Fruit fly (Drosophila melanogaster) whole organism, embryonic: ENCODE results near the gene superdeath.
A peak's percentile ranks its signal among the peaks of the same experiment; 100 is the strongest.

Experiments
- Bgb ChIP-seq: fragments of 200-800 bp; sonication (Bioruptor generic); IDR thresholded peaks from 2 replicates; pipeline ENCODE4 v1.3.6; 2022; ENCODE audit warnings: missing biosample characterization, missing genetic modification characterization; ENCODE audit not compliant: partially characterized antibody
- CG10979 ChIP-seq: fragments of 200-800 bp; sonication (Bioruptor generic); optimal IDR thresholded peaks from 2 replicates; lab custom pipeline; 2018; ENCODE audit warnings: missing biosample characterization, mild to moderate bottlenecking, missing genetic modification characterization, moderate library complexity
- CG12659 ChIP-seq: fragments of 200-800 bp; sonication (Bioruptor generic); optimal IDR thresholded peaks from 3 replicates; lab custom pipeline; 2017; ENCODE audit warnings: mild to moderate bottlenecking, missing biosample characterization, missing genetic modification reagents, missing genetic modification characterization
- CG13287 ChIP-seq: fragments of 200-800 bp; sonication (Bioruptor generic); IDR thresholded peaks from 2 replicates; pipeline ENCODE4 v1.3.6; 2022; ENCODE audit warnings: missing biosample characterization, missing genetic modification characterization; ENCODE audit not compliant: partially characterized antibody
- CG13296 ChIP-seq: fragments of 200-800 bp; sonication (Bioruptor generic); optimal IDR thresholded peaks from 3 replicates; lab custom pipeline; 2018; ENCODE audit warnings: missing biosample characterization, mild to moderate bottlenecking, missing genetic modification characterization
- CG14710 ChIP-seq: fragments of 200-800 bp; sonication (Bioruptor generic); optimal IDR thresholded peaks from 3 replicates; lab custom pipeline; 2019; ENCODE audit warnings: missing biosample characterization, mild to moderate bottlenecking, missing genetic modification characterization, moderate library complexity
- CG2116 ChIP-seq: fragments of 200-800 bp; sonication (Bioruptor generic); optimal IDR thresholded peaks from 3 replicates; lab custom pipeline; 2018; ENCODE audit warnings: missing biosample characterization, mild to moderate bottlenecking, missing genetic modification characterization
- CG3281 ChIP-seq: fragments of 200-800 bp; sonication (Bioruptor generic); optimal IDR thresholded peaks from 3 replicates; lab custom pipeline; 2017; ENCODE audit warnings: missing biosample characterization, mild to moderate bottlenecking, missing genetic modification characterization
- CG33213 ChIP-seq: fragments of 200-800 bp; sonication (Bioruptor generic); optimal IDR thresholded peaks from 3 replicates; lab custom pipeline; 2016; ENCODE audit warnings: missing biosample characterization, missing genetic modification characterization
- CG34376 ChIP-seq: fragments of 200-800 bp; sonication (Bioruptor generic); optimal IDR thresholded peaks from 2 replicates; lab custom pipeline; 2018; ENCODE audit warnings: missing biosample characterization, mild to moderate bottlenecking, missing genetic modification characterization
- CG6791 ChIP-seq: fragments of 200-800 bp; sonication (Bioruptor generic); IDR thresholded peaks from 3 replicates; pipeline ENCODE4 v1.3.6; 2022; ENCODE audit warnings: missing biosample characterization, missing genetic modification characterization; ENCODE audit not compliant: partially characterized antibody
- CG7372 ChIP-seq: fragments of 200-800 bp; sonication (Bioruptor generic); IDR thresholded peaks from 2 replicates; pipeline ENCODE4 v1.3.6; 2022; ENCODE audit warnings: missing biosample characterization, missing genetic modification characterization
- CG7987 ChIP-seq: fragments of 200-800 bp; sonication (Bioruptor generic); optimal IDR thresholded peaks from 2 replicates; lab custom pipeline; 2018; ENCODE audit warnings: missing biosample characterization, mild to moderate bottlenecking, missing genetic modification characterization, moderate library complexity
- CG8478 ChIP-seq: fragments of >200 bp; optimal IDR thresholded peaks from 2 replicates; lab custom pipeline; 2018
- D19A ChIP-seq: fragments of 200-800 bp; optimal IDR thresholded peaks from 3 replicates; lab custom pipeline; 2019; ENCODE audit warnings: missing biosample characterization, mild to moderate bottlenecking, missing genetic modification characterization, moderate library complexity
- Dad ChIP-seq: fragments of 200-800 bp; sonication (Bioruptor generic); optimal IDR thresholded peaks from 3 replicates; lab custom pipeline; 2016; ENCODE audit warnings: missing biosample characterization, missing genetic modification characterization
- Deaf1 ChIP-seq: fragments of 200-800 bp; optimal IDR thresholded peaks from 3 replicates; lab custom pipeline; 2019; ENCODE audit warnings: missing biosample characterization, mild to moderate bottlenecking, missing genetic modification characterization, moderate library complexity
- Dip2 ChIP-seq: fragments of 200-800 bp; sonication (Bioruptor generic); IDR thresholded peaks from 2 replicates; pipeline ENCODE4 v1.3.6; 2022; ENCODE audit warnings: missing biosample characterization, missing genetic modification characterization
- Dll ChIP-seq: fragments of 200-800 bp; sonication (Bioruptor generic); IDR thresholded peaks from 4 replicates; pipeline ENCODE4 v1.3.6; 2022; ENCODE audit warnings: missing biosample characterization, missing genetic modification characterization; ENCODE audit not compliant: partially characterized antibody
- Dp ChIP-seq: fragments of 200-800 bp; sonication (Bioruptor generic); optimal IDR thresholded peaks from 2 replicates; lab custom pipeline; 2018; ENCODE audit warnings: missing biosample characterization, mild to moderate bottlenecking, missing genetic modification characterization, moderate library complexity
- E2f2 ChIP-seq: fragments of 200-800 bp; sonication (Bioruptor generic); IDR thresholded peaks from 2 replicates; pipeline ENCODE4 v1.3.6; 2022; ENCODE audit warnings: missing biosample characterization, missing genetic modification characterization
- ERR ChIP-seq: fragments of 200-800 bp; sonication (Bioruptor generic); optimal IDR thresholded peaks from 2 replicates; lab custom pipeline; 2016; ENCODE audit warnings: missing biosample characterization, missing genetic modification characterization
- Ets65A ChIP-seq: fragments of 200-800 bp; sonication (Bioruptor generic); peaks from one replicate; lab custom pipeline; 2016; ENCODE audit warnings: missing biosample characterization, missing genetic modification characterization
- Fer1 ChIP-seq: fragments of 200-800 bp; sonication (Bioruptor generic); optimal IDR thresholded peaks from 2 replicates; lab custom pipeline; 2017; ENCODE audit warnings: missing biosample characterization, mild to moderate bottlenecking, missing genetic modification characterization
- H2.0 ChIP-seq: fragments of 200-800 bp; sonication (Bioruptor generic); IDR thresholded peaks from 2 replicates; pipeline ENCODE4 v1.3.6; 2022; ENCODE audit warnings: missing biosample characterization, missing genetic modification characterization
- Hr78 ChIP-seq, 2 experiments: fragments of 200-800 bp in 1 of 2; fragments of >200 bp in 1 of 2; sonication (Bioruptor generic) in 1 of 2; optimal IDR thresholded peaks; 2 replicates each; lab custom pipeline; 2017 to 2019; ENCODE audit warnings: missing biosample characterization in 2 of 2, missing genetic modification characterization in 2 of 2, mild to moderate bottlenecking in 1 of 2, moderate library complexity in 1 of 2
- MBD-R2 ChIP-seq: fragments of 200-800 bp; sonication (Bioruptor generic); IDR thresholded peaks from 2 replicates; pipeline ENCODE4 v1.3.6; 2022; ENCODE audit warnings: missing biosample characterization, missing genetic modification characterization
- MESR4 ChIP-seq: fragments of 200-800 bp; sonication (Bioruptor generic); optimal IDR thresholded peaks from 2 replicates; lab custom pipeline; 2018; ENCODE audit warnings: missing biosample characterization, mild to moderate bottlenecking, missing genetic modification characterization, moderate library complexity
- Myb ChIP-seq: fragments of 200-800 bp; sonication (Bioruptor generic); optimal IDR thresholded peaks from 2 replicates; lab custom pipeline; 2016; ENCODE audit warnings: missing biosample characterization, missing genetic modification characterization
- Pdp1 ChIP-seq, 2 experiments: fragments of 200-800 bp; sonication (Bioruptor generic); optimal IDR thresholded peaks; 3 replicates each; lab custom pipeline; 2016; ENCODE audit warnings: missing biosample characterization in 2 of 2, missing genetic modification characterization in 2 of 2, mild to moderate bottlenecking in 1 of 2, moderate library complexity in 1 of 2
- Sin3A ChIP-seq: fragments of >200 bp; optimal IDR thresholded peaks from 2 replicates; lab custom pipeline; 2018
- crol ChIP-seq: fragments of 200-800 bp; sonication (Bioruptor generic); IDR thresholded peaks from 2 replicates; pipeline ENCODE4 v1.3.6; 2022; ENCODE audit warnings: missing biosample characterization, missing genetic modification characterization
- crp ChIP-seq, 2 experiments: fragments of 200-800 bp; sonication (Bioruptor generic); optimal IDR thresholded peaks; 2 replicates in 1 of 2; 3 replicates in 1 of 2; lab custom pipeline; 2017; ENCODE audit warnings: missing biosample characterization in 2 of 2, missing genetic modification characterization in 2 of 2, mild to moderate bottlenecking in 1 of 2, moderate library complexity in 1 of 2
- cwo ChIP-seq: fragments of 200-800 bp; sonication (Bioruptor generic); optimal IDR thresholded peaks from 3 replicates; lab custom pipeline; 2017; ENCODE audit warnings: missing biosample characterization, missing genetic modification characterization, mild to moderate bottlenecking, moderate library complexity, missing genetic modification reagents
- ems ChIP-seq: fragments of 200-800 bp; sonication (Bioruptor generic); optimal IDR thresholded peaks from 3 replicates; lab custom pipeline; 2016; ENCODE audit warnings: missing biosample characterization, missing genetic modification characterization
- exex ChIP-seq: fragments of 200-800 bp; sonication (Bioruptor generic); optimal IDR thresholded peaks from 4 replicates; lab custom pipeline; 2018; ENCODE audit warnings: missing biosample characterization, mild to moderate bottlenecking, missing genetic modification characterization, moderate library complexity
- ftz-f1 ChIP-seq: fragments of 200-800 bp; sonication (Bioruptor generic); optimal IDR thresholded peaks from 2 replicates; lab custom pipeline; 2016; ENCODE audit warnings: missing biosample characterization, missing genetic modification characterization
- hb ChIP-seq: fragments of 200-800 bp; sonication (Bioruptor generic); IDR thresholded peaks from 3 replicates; pipeline ENCODE4 v1.3.6; 2022; ENCODE audit warnings: missing biosample characterization, missing genetic modification characterization; ENCODE audit not compliant: partially characterized antibody
- hkb ChIP-seq, 2 experiments: fragments of 200-800 bp in 1 of 2; fragments of >200 bp in 1 of 2; sonication (Bioruptor generic) in 1 of 2; IDR thresholded peaks in 1 of 2; optimal IDR thresholded peaks in 1 of 2; 2 replicates each; pipeline versions ENCODE4 v1.3.6 to Lab custom; 2017 to 2022; ENCODE audit warnings: missing biosample characterization in 1 of 2, missing genetic modification characterization in 1 of 2
- mirr ChIP-seq: fragments of 200-800 bp; sonication (Bioruptor generic); optimal IDR thresholded peaks from 3 replicates; lab custom pipeline; 2018; ENCODE audit warnings: missing biosample characterization, mild to moderate bottlenecking, missing genetic modification characterization
- mld ChIP-seq: fragments of 200-800 bp; sonication (Bioruptor generic); IDR thresholded peaks from 3 replicates; pipeline ENCODE4 v1.3.6; 2022; ENCODE audit warnings: missing biosample characterization, missing genetic modification characterization; ENCODE audit not compliant: partially characterized antibody
- nerfin-2 ChIP-seq: fragments of 200-800 bp; sonication (Bioruptor generic); IDR thresholded peaks from 2 replicates; pipeline ENCODE4 v1.3.6; 2022; ENCODE audit warnings: missing biosample characterization, missing genetic modification characterization; ENCODE audit not compliant: partially characterized antibody
- phol ChIP-seq: fragments of 200-800 bp; sonication (Bioruptor generic); optimal IDR thresholded peaks from 3 replicates; lab custom pipeline; 2018; ENCODE audit warnings: missing biosample characterization, mild to moderate bottlenecking, missing genetic modification characterization, moderate library complexity
- seq ChIP-seq: fragments of 200-800 bp; sonication (Bioruptor generic); IDR thresholded peaks from 2 replicates; pipeline ENCODE4 v1.3.6; 2022; ENCODE audit warnings: missing biosample characterization, missing genetic modification characterization
- sug ChIP-seq: fragments of 200-800 bp; optimal IDR thresholded peaks from 2 replicates; lab custom pipeline; 2019; ENCODE audit warnings: missing biosample characterization, mild to moderate bottlenecking, missing genetic modification characterization, moderate library complexity
- vnd ChIP-seq: fragments of 200-800 bp; sonication (Bioruptor generic); IDR thresholded peaks from 3 replicates; pipeline ENCODE4 v1.3.6; 2022; ENCODE audit warnings: missing biosample characterization, missing genetic modification characterization; ENCODE audit not compliant: partially characterized antibody

Gene superdeath

dm6 chr3R:29112398-29113150 is 25.9 kb upstream of the superdeath start, which contains the start of the genes alpha-Man-Ib and Pdhb (continued):
- TF ChIP-seq D19A: no peak
- peak; percentile 31 for TF ChIP-seq Dp (GFP tag; lab: Kevin White, UChicago)
- TF ChIP-seq CG10979: peak; percentile 67
- TF ChIP-seq ems (GFP tag; lab: Kevin White, UChicago): peak; percentile 42
- peak; percentile 2 for TF ChIP-seq CG33213

dm6 chr3R:29113392-29113791 is 25.1 kb upstream of the superdeath start:
- TF ChIP-seq cwo (GFP tag; lab: Kevin White, UChicago): peak; percentile 6
- peak; percentile 72 for TF ChIP-seq CG34376
- TF ChIP-seq CG13296: no peak
- peak; percentile 62 for TF ChIP-seq exex (tag; lab: Kevin White, UChicago)
- TF ChIP-seq ftz-f1 (GFP tag; lab: Kevin White, UChicago): peak; percentile 52
- TF ChIP-seq ERR: peak; percentile 31
- TF ChIP-seq Pdp1 (GFP tag; optimal IDR thresholded peaks at IDR 0.05; lab: Kevin White, UChicago): peak in 1 of 2 experiments; percentile 97
- TF ChIP-seq CG13287 (GFP tag; lab: Robert Waterston, UW): no peak
- TF ChIP-seq sug: peak; percentile 42
- TF ChIP-seq CG8478: peak; percentile 57
- TF ChIP-seq crp (GFP tag; optimal IDR thresholded peaks at IDR 0.05; lab: Kevin White, UChicago): peak in 1 of 2 experiments; percentile 3
- no peak for TF ChIP-seq seq (GFP tag; lab: Robert Waterston, UW)
- TF ChIP-seq Bgb (GFP tag; lab: Robert Waterston, UW): 0 out of 2 replicates have a peak, but pooled peaks have one; percentile 10
- TF ChIP-seq MBD-R2: no peak
- no peak for TF ChIP-seq Hr78 (GFP tag; optimal IDR thresholded peaks at IDR 0.05; lab: Kevin White, UChicago)
- TF ChIP-seq mirr (GFP tag; lab: Kevin White, UChicago): peak; percentile 69
- TF ChIP-seq crol: peak; percentile 68
- TF ChIP-seq Deaf1 (tag; lab: Kevin White, UChicago): peak; percentile 56
- peak; percentile 77 for TF ChIP-seq CG7987 (GFP tag; lab: Kevin White, UChicago)

dm6 chr3R:29116167-29116725 is 22.2 kb upstream of the superdeath start, which contains the start of gene Atg14:
Atg14 (plus strand) TSS chr3R:29116391.
- TF ChIP-seq E2f2 (GFP tag; lab: Robert Waterston, UW) (peak; percentile 98), CG7372 (GFP tag; lab: Robert Waterston, UW) (no peak), Ets65A (GFP tag; lab: Kevin White, UChicago) (peak; percentile 35), MESR4 (GFP tag; lab: Kevin White, UChicago) (peak; percentile 66), hkb (optimal IDR thresholded peaks at IDR 0.05; lab: Kevin White, UChicago) (no peak), hkb (GFP tag; IDR thresholded peaks at IDR 0.05; lab: Robert Waterston, UW) (0 out of 2 replicates have a peak, but pooled peaks have one; percentile 20), vnd (GFP tag; lab: Robert Waterston, UW) (peak; percentile 92), H2.0 (GFP tag; lab: Robert Waterston, UW) (no peak), Sin3A (lab: Kevin White, UChicago) (peak; percentile 11), Fer1 (GFP tag; lab: Kevin White, UChicago) (peak; percentile 37), Dip2 (GFP tag; lab: Robert Waterston, UW) (no peak), CG14710 (tag; lab: Kevin White, UChicago) (peak; percentile 53), Dll (peak; percentile 92), CG6791 (GFP tag; lab: Robert Waterston, UW) (peak; percentile 95), Dad (GFP tag; lab: Kevin White, UChicago) (peak; percentile 6), mld (GFP tag; lab: Robert Waterston, UW) (peak; percentile 97), CG3281 (GFP tag; lab: Kevin White, UChicago) (peak; percentile 18), CG2116 (GFP tag; lab: Kevin White, UChicago) (peak; percentile 81), nerfin-2 (GFP tag; lab: Robert Waterston, UW) (peak; percentile 98), phol (peak; percentile 41), Myb (peak; percentile 1), CG12659 (GFP tag; lab: Kevin White, UChicago) (peak; percentile 58), hb (GFP tag; lab: Robert Waterston, UW) (peak; percentile 95)
